Worm (Caenorhabditis elegans) whole organism, late embryonic: Measurements from ENCODE around the gene C34B4.4.

ENCODE experiments used
- T23F11.4 ChIP-seq: fragments of 200-800 bp; sonication (Bioruptor generic); optimal IDR thresholded peaks from 2 replicates; lab custom pipeline; 2018; ENCODE audit warnings: mild to moderate bottlenecking, missing genetic modification characterization, missing compliant biosample characterization
- ama-1 ChIP-seq: fragments of 150-350 bp; optimal IDR thresholded peaks from 2 replicates; lab custom pipeline; 2014
- dve-1 ChIP-seq: sonication (generic microtip); optimal IDR thresholded peaks from 2 replicates; lab custom pipeline; 2017; ENCODE audit warnings: antibody characterized with exemption, mild to moderate bottlenecking, missing genetic modification characterization, missing compliant biosample characterization
- elt-2 ChIP-seq: sonication (generic microtip); optimal IDR thresholded peaks from 2 replicates; lab custom pipeline; 2016; ENCODE audit warnings: missing genetic modification reagents, missing genetic modification characterization, missing compliant biosample characterization
- fax-1 ChIP-seq: sonication (generic microtip); optimal IDR thresholded peaks from 2 replicates; lab custom pipeline; 2016; ENCODE audit warnings: missing genotype, missing genetic modification characterization, missing compliant biosample characterization
- hlh-30 ChIP-seq: sonication (generic microtip); optimal IDR thresholded peaks from 2 replicates; lab custom pipeline; 2017; ENCODE audit warnings: antibody characterized with exemption, missing genetic modification characterization, missing compliant biosample characterization; ENCODE audit not compliant: insufficient read depth
- madf-2 ChIP-seq: sonication (generic microtip); optimal IDR thresholded peaks from 2 replicates; lab custom pipeline; 2017; ENCODE audit warnings: missing genetic modification characterization, missing compliant biosample characterization
- nhr-11 ChIP-seq: fragments of 150-350 bp; optimal IDR thresholded peaks from 2 replicates; lab custom pipeline; 2014; ENCODE audit warnings: missing biosample characterization, missing genetic modification characterization
- odd-2 ChIP-seq: sonication (generic microtip); optimal IDR thresholded peaks from 2 replicates; lab custom pipeline; 2017; ENCODE audit warnings: antibody characterized with exemption, mild to moderate bottlenecking, missing genetic modification characterization, missing compliant biosample characterization
- pag-3 ChIP-seq: sonication (generic microtip); optimal IDR thresholded peaks from 2 replicates; lab custom pipeline; 2016; ENCODE audit warnings: missing compliant biosample characterization, missing genetic modification characterization, borderline replicate concordance
- pqm-1 ChIP-seq: sonication (generic microtip); optimal IDR thresholded peaks from 2 replicates; lab custom pipeline; 2016; ENCODE audit warnings: missing genetic modification characterization, missing compliant biosample characterization
- unc-55 ChIP-seq: sonication (generic microtip); optimal IDR thresholded peaks from 2 replicates; lab custom pipeline; 2017; ENCODE audit warnings: missing biosample characterization, missing genetic modification reagents, missing genetic modification characterization

ce11 chrV:13075432-13075831 lies 14.8 kb upstream of the C34B4.4 start:
- TF ChIP-seq unc-55 (GFP tag; lab: Kevin White, UChicago) = no peak
- TF ChIP-seq elt-2 (tag; lab: Kevin White, UChicago) = no peak
- TF ChIP-seq hlh-30 (tag; lab: Kevin White, UChicago) = no peak
- no peak for TF ChIP-seq pag-3
- no peak for TF ChIP-seq odd-2 (tag; lab: Kevin White, UChicago)
- TF ChIP-seq ama-1 = no peak
- no peak for TF ChIP-seq nhr-11 (tag; lab: Kevin White, UChicago)
- TF ChIP-seq pqm-1 (tag; lab: Kevin White, UChicago) = no peak
- no peak for TF ChIP-seq madf-2 (tag; lab: Kevin White, UChicago)
- TF ChIP-seq dve-1 = no peak
- TF ChIP-seq fax-1 (tag; lab: Kevin White, UChicago) = no peak
- TF ChIP-seq T23F11.4 (GFP tag; lab: Kevin White, UChicago) = no peak
